Worm (Caenorhabditis elegans) whole organism, L1 larva: ENCODE data around the gene asm-1.
A peak's percentile ranks its signal among the peaks of the same experiment; 100 is the strongest.

Source experiments
- blmp-1 ChIP-seq: fragments of 150-350 bp; optimal IDR thresholded peaks from 2 replicates; lab custom pipeline; 2014; ENCODE audit warnings: missing biosample characterization, missing genetic modification characterization
- fkh-10 ChIP-seq: sonication (generic microtip); optimal IDR thresholded peaks from 2 replicates; lab custom pipeline; 2017; ENCODE audit warnings: missing biosample characterization, missing genetic modification reagents, missing genetic modification characterization
- grh-1 ChIP-seq: fragments of 200-800 bp; sonication (Bioruptor generic); IDR thresholded peaks from 2 replicates; pipeline ENCODE4 v1.3.6; 2022; ENCODE audit warnings: missing genetic modification reagents, missing genetic modification characterization, missing compliant biosample characterization
- lin-15B ChIP-seq: fragments of 150-350 bp; sonication (generic microtip); optimal IDR thresholded peaks from 3 replicates; lab custom pipeline; 2014; ENCODE audit warnings: missing biosample characterization, missing genetic modification characterization
- lin-35 ChIP-seq, 2 experiments: fragments of 150-350 bp; optimal IDR thresholded peaks; 2 replicates each; lab custom pipeline; 2014; ENCODE audit warnings: missing biosample characterization in 2 of 2, missing genetic modification characterization in 2 of 2, missing genetic modification reagents in 2 of 2
- lin-39 ChIP-seq: fragments of 150-350 bp; optimal IDR thresholded peaks from 2 replicates; lab custom pipeline; 2014; ENCODE audit warnings: missing biosample characterization, missing genetic modification reagents, missing genetic modification characterization
- nhr-12 ChIP-seq: sonication (generic microtip); optimal IDR thresholded peaks from 2 replicates; lab custom pipeline; 2017; ENCODE audit warnings: missing biosample characterization, missing genetic modification characterization
- pqm-1 ChIP-seq: sonication (generic microtip); optimal IDR thresholded peaks from 3 replicates; lab custom pipeline; 2017; ENCODE audit warnings: missing biosample characterization, missing genetic modification characterization
- skn-1 ChIP-seq: fragments of 150-350 bp; optimal IDR thresholded peaks from 2 replicates; lab custom pipeline; 2014; ENCODE audit warnings: missing biosample characterization, missing genetic modification characterization
- unc-30 ChIP-seq: sonication (generic microtip); optimal IDR thresholded peaks from 2 replicates; lab custom pipeline; 2017; ENCODE audit warnings: missing biosample characterization, missing genetic modification characterization
- unc-62 ChIP-seq: fragments of 150-350 bp; optimal IDR thresholded peaks from 2 replicates; lab custom pipeline; 2014; ENCODE audit warnings: missing biosample characterization, missing genetic modification reagents, missing genetic modification characterization
- ztf-11 ChIP-seq, 2 experiments: sonication (generic microtip); optimal IDR thresholded peaks; 2 replicates each; lab custom pipeline; 2016 to 2017; ENCODE audit warnings: missing genetic modification characterization in 2 of 2, missing biosample characterization in 1 of 2, missing compliant biosample characterization in 1 of 2

DNA sequence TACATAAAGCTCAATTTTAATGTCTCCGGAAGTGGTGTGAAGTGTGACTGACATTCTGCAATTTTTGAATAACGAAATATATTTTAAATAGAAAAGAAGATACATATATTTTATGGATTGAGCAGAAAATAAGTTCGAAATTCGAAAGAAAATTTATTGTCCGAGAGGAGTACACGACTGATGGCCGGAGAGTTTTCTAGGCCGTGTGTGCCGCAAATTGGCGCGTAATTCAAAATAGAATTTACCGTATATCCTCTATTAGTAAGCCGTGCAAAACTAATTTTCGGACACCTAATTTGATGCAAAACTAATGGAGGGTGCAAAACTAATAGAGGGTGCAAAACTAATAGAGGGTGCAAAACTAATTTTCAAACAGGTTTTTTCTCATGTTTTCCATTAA, 3.4 kb downstream of the asm-1 start, which contains the start of gene cyn-10:
- TF ChIP-seq skn-1 (tag; lab: Kevin White, UChicago) (peak; percentile 58), unc-30 (tag; lab: Kevin White, UChicago) (no peak), lin-15B (tag; lab: Kevin White, UChicago) (peak; percentile 38), unc-62 (GFP tag; lab: Kevin White, UChicago) (no peak), lin-39 (peak; percentile 52), lin-35 (GFP tag; optimal IDR thresholded peaks at IDR 0.05; lab: Kevin White, UChicago) (peak; percentile 96 to 97), fkh-10 (GFP tag; lab: Kevin White, UChicago) (no peak), blmp-1 (tag; lab: Kevin White, UChicago) (peak; percentile 61), nhr-12 (tag; lab: Kevin White, UChicago) (no peak), grh-1 (GFP tag; lab: Robert Waterston, UW) (peak; percentile 84), pqm-1 (tag; lab: Kevin White, UChicago) (no peak), ztf-11 (tag; optimal IDR thresholded peaks at IDR 0.05; lab: Kevin White, UChicago) (peak in 1 of 2 experiments; percentile 99)
